Worm (Caenorhabditis elegans) whole organism, L3 larva: ENCODE measurements around the gene T05D4.5.

ENCODE experiments used
- R02D3.7 ChIP-seq: fragments of 150-350 bp; optimal IDR thresholded peaks from 2 replicates; lab custom pipeline; 2014; ENCODE audit warnings: missing biosample characterization, missing genetic modification characterization
- ZK546.5 ChIP-seq: sonication (generic microtip); optimal IDR thresholded peaks from 2 replicates; lab custom pipeline; 2017; ENCODE audit warnings: missing biosample characterization, missing genetic modification characterization
- aly-2 ChIP-seq: fragments of 150-350 bp; optimal IDR thresholded peaks from 2 replicates; lab custom pipeline; 2014; ENCODE audit warnings: missing biosample characterization, missing genetic modification characterization
- ama-1 ChIP-seq: fragments of 150-350 bp; optimal IDR thresholded peaks from 2 replicates; lab custom pipeline; 2018
- ceh-16 ChIP-seq: sonication (generic microtip); optimal IDR thresholded peaks from 2 replicates; lab custom pipeline; 2017; ENCODE audit warnings: missing biosample characterization, missing genetic modification characterization
- ceh-28 ChIP-seq: fragments of 150-350 bp; optimal IDR thresholded peaks from 2 replicates; lab custom pipeline; 2014; ENCODE audit warnings: missing biosample characterization, missing genetic modification reagents, missing genetic modification characterization
- ceh-82 ChIP-seq: fragments of 150-350 bp; optimal IDR thresholded peaks from 2 replicates; lab custom pipeline; 2014; ENCODE audit warnings: missing biosample characterization, missing genetic modification characterization
- ceh-9 ChIP-seq: sonication (generic microtip); optimal IDR thresholded peaks from 2 replicates; lab custom pipeline; 2018; ENCODE audit warnings: missing biosample characterization, missing genetic modification characterization
- egl-27 ChIP-seq: sonication (generic microtip); optimal IDR thresholded peaks from 4 replicates; lab custom pipeline; 2017; ENCODE audit warnings: missing biosample characterization, missing genetic modification reagents, missing genetic modification characterization
- egl-5 ChIP-seq: fragments of 150-350 bp; optimal IDR thresholded peaks from 2 replicates; lab custom pipeline; 2017; ENCODE audit warnings: missing biosample characterization, missing genetic modification reagents, missing genetic modification characterization, inconsistent platforms
- elt-2 ChIP-seq: sonication (generic microtip); optimal IDR thresholded peaks from 2 replicates; lab custom pipeline; 2016; ENCODE audit warnings: missing genetic modification reagents, mild to moderate bottlenecking, missing genetic modification characterization, missing compliant biosample characterization
- elt-3 ChIP-seq, 3 experiments: fragments of 150-350 bp in 1 of 3; sonication (generic microtip) in 2 of 3; optimal IDR thresholded peaks; 2 replicates in 2 of 3; 4 replicates in 1 of 3; lab custom pipeline; 2014 to 2017; ENCODE audit warnings: missing biosample characterization in 3 of 3, missing genetic modification characterization in 3 of 3
- eor-1 ChIP-seq, 2 experiments: fragments of 150-350 bp; optimal IDR thresholded peaks; 2 replicates each; lab custom pipeline; 2014 to 2018; ENCODE audit warnings: missing biosample characterization in 2 of 2, missing genetic modification characterization in 2 of 2
- fkh-10 ChIP-seq: sonication (generic microtip); optimal IDR thresholded peaks from 2 replicates; lab custom pipeline; 2017; ENCODE audit warnings: missing biosample characterization, missing genetic modification reagents, missing genetic modification characterization
- fkh-2 ChIP-seq: fragments of 150-350 bp; optimal IDR thresholded peaks from 2 replicates; lab custom pipeline; 2014; ENCODE audit warnings: missing biosample characterization, missing genetic modification reagents, missing genetic modification characterization
- fos-1 ChIP-seq: fragments of 150-350 bp; optimal IDR thresholded peaks from 2 replicates; lab custom pipeline; 2014; ENCODE audit warnings: missing biosample characterization, missing genetic modification characterization
- hmg-11 ChIP-seq: sonication (generic microtip); optimal IDR thresholded peaks from 2 replicates; lab custom pipeline; 2016; ENCODE audit warnings: missing genetic modification characterization, missing compliant biosample characterization
- jun-1 ChIP-seq: fragments of 150-350 bp; optimal IDR thresholded peaks from 2 replicates; lab custom pipeline; 2014; ENCODE audit warnings: missing biosample characterization, missing genetic modification reagents, missing genetic modification characterization
- lin-15B ChIP-seq: fragments of 150-350 bp; optimal IDR thresholded peaks from 2 replicates; lab custom pipeline; 2014; ENCODE audit warnings: missing biosample characterization, missing genetic modification characterization
- lin-39 ChIP-seq: fragments of 150-350 bp; optimal IDR thresholded peaks from 2 replicates; lab custom pipeline; 2018; ENCODE audit warnings: missing biosample characterization, missing genetic modification reagents, missing genetic modification characterization
- lsy-12 ChIP-seq: sonication (generic microtip); optimal IDR thresholded peaks from 2 replicates; lab custom pipeline; 2016; ENCODE audit warnings: mild to moderate bottlenecking, missing genetic modification characterization, missing compliant biosample characterization
- mdl-1 ChIP-seq: fragments of 150-350 bp; optimal IDR thresholded peaks from 2 replicates; lab custom pipeline; 2014; ENCODE audit warnings: missing biosample characterization, missing genetic modification characterization
- mml-1 ChIP-seq: fragments of 150-350 bp; sonication (generic microtip); optimal IDR thresholded peaks from 3 replicates; lab custom pipeline; 2014; ENCODE audit warnings: missing biosample characterization, missing genetic modification characterization
- nfya-1 ChIP-seq: sonication (generic microtip); optimal IDR thresholded peaks from 2 replicates; lab custom pipeline; 2017; ENCODE audit warnings: missing genetic modification characterization, mild to moderate bottlenecking, missing compliant biosample characterization, antibody characterized with exemption, moderate library complexity; ENCODE audit not compliant: insufficient read depth
- nhr-11 ChIP-seq: fragments of 150-350 bp; optimal IDR thresholded peaks from 2 replicates; lab custom pipeline; 2014; ENCODE audit warnings: missing biosample characterization, missing genetic modification characterization
- nhr-12 ChIP-seq: fragments of 150-350 bp; optimal IDR thresholded peaks from 2 replicates; lab custom pipeline; 2014; ENCODE audit warnings: missing biosample characterization, missing genetic modification characterization
- nhr-23 ChIP-seq: fragments of 150-350 bp; optimal IDR thresholded peaks from 2 replicates; lab custom pipeline; 2014; ENCODE audit warnings: missing biosample characterization, missing genetic modification reagents, missing genetic modification characterization
- nhr-237 ChIP-seq: fragments of 150-350 bp; optimal IDR thresholded peaks from 2 replicates; lab custom pipeline; 2014; ENCODE audit warnings: missing biosample characterization, missing genetic modification characterization
- nhr-25 ChIP-seq: sonication (generic microtip); optimal IDR thresholded peaks from 2 replicates; lab custom pipeline; 2017; ENCODE audit warnings: missing biosample characterization, missing genetic modification characterization
- nhr-28 ChIP-seq: fragments of 150-350 bp; optimal IDR thresholded peaks from 2 replicates; lab custom pipeline; 2014; ENCODE audit warnings: missing biosample characterization, missing genetic modification characterization
- nhr-43 ChIP-seq: sonication (generic microtip); optimal IDR thresholded peaks from 2 replicates; lab custom pipeline; 2016; ENCODE audit warnings: mild to moderate bottlenecking, missing genetic modification characterization, missing compliant biosample characterization; ENCODE audit not compliant: poor library complexity, severe bottlenecking
- nhr-67 ChIP-seq: fragments of 150-350 bp; optimal IDR thresholded peaks from 2 replicates; lab custom pipeline; 2014; ENCODE audit warnings: missing biosample characterization, missing genetic modification characterization
- nhr-76 ChIP-seq: fragments of 150-350 bp; sonication (generic microtip); optimal IDR thresholded peaks from 5 replicates; lab custom pipeline; 2014; ENCODE audit warnings: missing biosample characterization, missing genetic modification characterization
- nhr-77 ChIP-seq: fragments of 150-350 bp; optimal IDR thresholded peaks from 2 replicates; lab custom pipeline; 2014; ENCODE audit warnings: missing biosample characterization, missing genetic modification characterization
- pha-4 ChIP-seq: fragments of 150-350 bp; optimal IDR thresholded peaks from 2 replicates; lab custom pipeline; 2014; ENCODE audit warnings: missing biosample characterization, missing genetic modification reagents, missing genetic modification characterization
- pqm-1 ChIP-seq: fragments of 150-350 bp; optimal IDR thresholded peaks from 2 replicates; lab custom pipeline; 2017; ENCODE audit warnings: missing biosample characterization, missing genetic modification characterization, inconsistent platforms
- sea-2 ChIP-seq: fragments of 150-350 bp; sonication (generic microtip); optimal IDR thresholded peaks from 4 replicates; lab custom pipeline; 2014; ENCODE audit warnings: missing biosample characterization, missing genetic modification reagents, missing genetic modification characterization
- skn-1 ChIP-seq: fragments of 150-350 bp; optimal IDR thresholded peaks from 2 replicates; lab custom pipeline; 2014; ENCODE audit warnings: missing biosample characterization, missing genetic modification characterization
- snpc-4 ChIP-seq: fragments of 150-350 bp; optimal IDR thresholded peaks from 2 replicates; lab custom pipeline; 2014; ENCODE audit warnings: missing biosample characterization, missing genetic modification characterization
- tbx-2 ChIP-seq: sonication (generic microtip); optimal IDR thresholded peaks from 2 replicates; lab custom pipeline; 2016; ENCODE audit warnings: mild to moderate bottlenecking, missing genetic modification characterization, missing compliant biosample characterization
- unc-39 ChIP-seq: sonication (generic microtip); optimal IDR thresholded peaks from 4 replicates; lab custom pipeline; 2017; ENCODE audit warnings: missing biosample characterization, missing genetic modification characterization
- unc-62 ChIP-seq: fragments of 150-350 bp; sonication (generic microtip); optimal IDR thresholded peaks from 4 replicates; lab custom pipeline; 2014; ENCODE audit warnings: missing biosample characterization, missing genetic modification reagents, missing genetic modification characterization
- zag-1 ChIP-seq: fragments of 150-350 bp; optimal IDR thresholded peaks from 2 replicates; lab custom pipeline; 2014; ENCODE audit warnings: missing biosample characterization, missing genetic modification characterization
- ztf-11 ChIP-seq: fragments of 150-350 bp; optimal IDR thresholded peaks from 2 replicates; lab custom pipeline; 2014; ENCODE audit warnings: missing biosample characterization, missing genetic modification characterization
- ztf-4 ChIP-seq: fragments of 150-350 bp; optimal IDR thresholded peaks from 2 replicates; lab custom pipeline; 2014; ENCODE audit warnings: missing biosample characterization, missing genetic modification characterization

T05D4.5 gene

ce11 chrIII:13600254-13600653 lies 19.6 kb downstream of the T05D4.5 start:
- no peak for TF ChIP-seq egl-5 (tag; lab: Kevin White, UChicago)
- no peak for TF ChIP-seq nhr-67 (tag; lab: Kevin White, UChicago)
- no peak for TF ChIP-seq skn-1 (tag; lab: Kevin White, UChicago)
- TF ChIP-seq nhr-237 (tag; lab: Kevin White, UChicago) = no peak
- no peak for TF ChIP-seq eor-1 (tag; optimal IDR thresholded peaks at IDR 0.05; lab: Kevin White, UChicago)
- no peak for TF ChIP-seq fkh-2 (tag; lab: Kevin White, UChicago)
- no peak for TF ChIP-seq nhr-11 (tag; lab: Kevin White, UChicago)
- TF ChIP-seq fkh-10 (GFP tag; lab: Kevin White, UChicago) = no peak
- no peak for TF ChIP-seq nhr-25 (tag; lab: Kevin White, UChicago)
- no peak for TF ChIP-seq ceh-16 (tag; lab: Kevin White, UChicago)
- no peak for TF ChIP-seq ztf-4 (tag; lab: Kevin White, UChicago)
- TF ChIP-seq tbx-2 (tag; lab: Kevin White, UChicago) = no peak
- no peak for TF ChIP-seq unc-39 (tag; lab: Kevin White, UChicago)
- TF ChIP-seq unc-62 (GFP tag; lab: Kevin White, UChicago) = no peak
- no peak for TF ChIP-seq fos-1 (tag; lab: Kevin White, UChicago)

DNA sequence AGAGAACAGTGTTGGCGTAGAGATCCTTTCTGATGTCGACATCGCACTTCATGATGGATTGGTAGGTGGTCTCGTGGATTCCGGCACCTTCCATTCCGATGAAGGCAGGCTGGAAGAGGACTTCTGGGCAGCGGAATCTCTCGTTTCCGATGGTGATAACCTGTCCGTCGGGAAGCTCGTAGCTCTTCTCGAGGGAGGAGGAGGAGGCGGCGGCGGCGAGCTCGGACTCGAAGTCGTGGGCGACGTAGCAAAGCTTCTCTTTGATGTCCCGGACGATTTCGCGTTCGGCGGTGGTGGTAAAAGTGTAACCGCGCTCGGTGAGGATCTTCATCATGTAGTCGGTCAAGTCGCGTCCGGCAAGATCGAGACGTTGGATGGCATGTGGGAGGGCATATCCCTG lies 24.2 kb downstream of the T05D4.5 start:
- TF ChIP-seq skn-1 (tag; lab: Kevin White, UChicago) = no peak
- no peak for TF ChIP-seq fos-1 (tag; lab: Kevin White, UChicago)
- no peak for TF ChIP-seq nhr-237 (tag; lab: Kevin White, UChicago)
- TF ChIP-seq nhr-11 (tag; lab: Kevin White, UChicago) = no peak
- TF ChIP-seq lin-15B (tag; lab: Kevin White, UChicago) = no peak
- TF ChIP-seq ztf-4 (tag; lab: Kevin White, UChicago) = no peak
- TF ChIP-seq lin-39 (tag; lab: Kevin White, UChicago) = no peak
- no peak for TF ChIP-seq hmg-11 (tag; lab: Kevin White, UChicago)
- TF ChIP-seq eor-1 (tag; optimal IDR thresholded peaks at IDR 0.05; lab: Kevin White, UChicago) = no peak
- no peak for TF ChIP-seq nhr-23 (tag; lab: Kevin White, UChicago)
- TF ChIP-seq zag-1 = no peak
- TF ChIP-seq nhr-25 (tag; lab: Kevin White, UChicago) = no peak
- TF ChIP-seq ztf-11 (tag; lab: Kevin White, UChicago) = no peak
- TF ChIP-seq pha-4 (tag; lab: Kevin White, UChicago) = no peak
- no peak for TF ChIP-seq pqm-1 (tag; lab: Kevin White, UChicago)

DNA sequence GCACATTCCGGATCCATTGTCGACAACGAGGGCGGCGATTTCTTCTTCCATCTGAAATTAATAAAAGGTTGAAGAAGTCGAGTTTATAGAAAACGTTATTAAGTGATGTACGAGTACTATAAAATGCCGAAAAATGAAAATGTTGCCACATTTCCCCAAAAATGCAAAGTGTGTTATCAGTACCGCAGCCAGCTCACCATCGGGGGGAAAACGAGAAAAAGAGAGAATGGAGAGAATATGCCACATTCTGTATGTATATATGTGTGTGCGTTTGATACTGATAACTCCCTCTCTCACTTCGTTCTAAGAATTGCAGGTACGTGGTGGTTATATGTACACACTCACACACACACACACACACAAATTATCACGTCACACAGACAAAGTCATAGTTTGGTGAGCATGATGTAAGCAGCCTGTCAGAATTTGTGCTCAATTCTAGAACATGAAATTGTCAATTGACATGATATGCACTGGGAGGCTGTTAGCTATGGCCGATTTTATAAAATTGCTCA lies 25.4 kb downstream of the T05D4.5 start, which contains the start of gene act-5:
act-5 (minus strand) TSS at position 51 of the 515 bp plus-strand sequence.
- TF ChIP-seq lin-15B (tag; lab: Kevin White, UChicago) (no peak), skn-1 (tag; lab: Kevin White, UChicago) (peak; percentile 8), tbx-2 (tag; lab: Kevin White, UChicago) (no peak), pha-4 (tag; lab: Kevin White, UChicago) (peak; percentile 62), ZK546.5 (no peak), sea-2 (no peak), ama-1 (lab: Kevin White, UChicago) (no peak), aly-2 (tag; lab: Kevin White, UChicago) (no peak), fos-1 (tag; lab: Kevin White, UChicago) (no peak), lsy-12 (tag; lab: Kevin White, UChicago) (no peak), nhr-28 (tag; lab: Kevin White, UChicago) (no peak), fkh-2 (tag; lab: Kevin White, UChicago) (no peak), eor-1 (tag; optimal IDR thresholded peaks at IDR 0.05; lab: Kevin White, UChicago) (no peak), ceh-82 (tag; lab: Kevin White, UChicago) (no peak), lin-39 (tag; lab: Kevin White, UChicago) (no peak), egl-5 (tag; lab: Kevin White, UChicago) (no peak), hmg-11 (tag; lab: Kevin White, UChicago) (no peak), ceh-16 (tag; lab: Kevin White, UChicago) (no peak), egl-27 (tag; lab: Kevin White, UChicago) (no peak), pqm-1 (tag; lab: Kevin White, UChicago) (peak; percentile 98), nhr-43 (no peak), elt-3 (tag; optimal IDR thresholded peaks at IDR 0.05; lab: Kevin White, UChicago) (no peak), zag-1 (no peak), nhr-67 (tag; lab: Kevin White, UChicago) (no peak), nhr-25 (tag; lab: Kevin White, UChicago) (no peak), jun-1 (tag; lab: Kevin White, UChicago) (peak; percentile 48), nhr-77 (no peak), ceh-9 (tag; lab: Kevin White, UChicago) (no peak), nhr-11 (tag; lab: Kevin White, UChicago) (no peak), ceh-28 (tag; lab: Kevin White, UChicago) (no peak), mml-1 (tag; lab: Kevin White, UChicago) (no peak), nhr-23 (tag; lab: Kevin White, UChicago) (no peak), unc-39 (tag; lab: Kevin White, UChicago) (no peak), nfya-1 (tag; lab: Kevin White, UChicago) (no peak), snpc-4 (tag; lab: Kevin White, UChicago) (no peak), ztf-4 (tag; lab: Kevin White, UChicago) (no peak), R02D3.7 (no peak), mdl-1 (tag; lab: Kevin White, UChicago) (no peak), elt-2 (tag; lab: Kevin White, UChicago) (peak; percentile 97), nhr-76 (no peak), nhr-12 (no peak)
- TF ChIP-seq, all 47 proteins: peak for 5
